Fruit fly (Drosophila melanogaster) whole organism: ENCODE data around the gene CG3308.

Experiments
- CG8478 ChIP-seq: fragments of >200 bp; optimal IDR thresholded peaks from 2 replicates; lab custom pipeline; 2018; ENCODE audit warnings: inconsistent platforms
- EcR ChIP-seq, 2 experiments: fragments of >200 bp; optimal IDR thresholded peaks; 2 replicates each; lab custom pipeline; 2017; ENCODE audit warnings: missing biosample characterization in 2 of 2, missing genetic modification characterization in 2 of 2, missing genetic modification reagents in 2 of 2
- psq ChIP-seq: fragments of >200 bp; optimal IDR thresholded peaks from 2 replicates; lab custom pipeline; 2017
- usp ChIP-seq: fragments of >200 bp; optimal IDR thresholded peaks from 2 replicates; lab custom pipeline; 2017; ENCODE audit warnings: missing biosample characterization, missing genetic modification characterization, mixed read lengths

dm6 chr3R:21223453-21224057 is 50.1 kb downstream of the CG3308 start, which contains the start of the genes CG3337 and Nelf-A:
- TF ChIP-seq CG8478 (lab: Kevin White, UChicago), result no peak
- no peak for TF ChIP-seq psq (lab: Kevin White, UChicago)
- TF ChIP-seq EcR (GFP tag; optimal IDR thresholded peaks at IDR 0.05; lab: Kevin White, UChicago), result no peak
- TF ChIP-seq usp (GFP tag; lab: Kevin White, UChicago), result no peak
